Worm (Caenorhabditis elegans): ENCODE results near the gene C36E8.6.

DNA sequence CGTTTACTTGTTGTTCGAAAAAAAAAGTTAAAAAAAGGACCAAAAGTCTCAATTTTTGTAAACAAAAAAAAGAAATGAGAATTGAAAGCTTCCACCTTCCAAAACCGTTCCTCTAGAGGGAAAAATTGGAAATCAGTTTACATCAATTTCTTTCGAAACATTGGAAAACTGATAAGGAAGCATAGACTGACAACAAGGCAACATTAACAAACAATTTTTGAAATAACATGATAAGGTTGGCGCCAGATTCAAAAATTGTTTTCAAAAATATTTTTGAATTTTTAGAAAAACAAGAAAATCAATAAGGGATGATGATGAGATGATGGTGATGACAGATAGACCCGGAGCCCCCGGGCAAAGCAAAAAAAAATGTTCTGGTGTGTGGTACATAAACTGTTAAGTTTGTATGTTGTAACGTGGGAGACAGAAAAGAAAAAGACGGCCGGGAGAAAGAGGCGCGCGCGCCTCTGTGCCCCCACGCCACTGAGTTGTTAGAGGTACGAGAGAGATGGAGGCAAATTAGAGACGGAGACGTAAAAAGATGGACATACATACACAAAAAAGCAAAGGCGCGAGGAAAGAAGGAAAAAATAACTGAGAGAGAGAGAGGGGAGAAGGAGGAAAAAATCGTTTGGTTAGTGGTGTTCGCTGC is 7.8 kb upstream of the C36E8.6 start:
- TF ChIP-seq ces-1 (GFP tag; optimal IDR thresholded peaks at IDR 0.05), result no peak
- TF ChIP-seq lin-13 (tag; optimal IDR thresholded peaks at IDR 0.05), result no peak
- TF ChIP-seq unc-62 (GFP tag; optimal IDR thresholded peaks at IDR 0.05), result no peak
- no peak for TF ChIP-seq nhr-237 (tag; optimal IDR thresholded peaks at IDR 0.05)
- TF ChIP-seq snpc-4 (tag; optimal IDR thresholded peaks at IDR 0.05), result no peak
- no peak for TF ChIP-seq mep-1 (tag; optimal IDR thresholded peaks at IDR 0.05)
- no peak for TF ChIP-seq mls-2 (tag; optimal IDR thresholded peaks at IDR 0.05)
- TF ChIP-seq ztf-11 (tag; optimal IDR thresholded peaks at IDR 0.05), result no peak
- no peak for TF ChIP-seq bed-3 (GFP tag; optimal IDR thresholded peaks at IDR 0.05)
- TF ChIP-seq sem-2 (GFP tag; optimal IDR thresholded peaks at IDR 0.05), result no peak
- TF ChIP-seq tbx-8 (GFP tag; optimal IDR thresholded peaks at IDR 0.05), result no peak
- no peak for TF ChIP-seq elt-1 (tag; optimal IDR thresholded peaks at IDR 0.05; ENCODE audit: borderline replicate concordance, insufficient read depth)

Measured in whole organism, mixed stage, embryonic.